Fruit fly (Drosophila melanogaster): ENCODE measurements around the gene beta-PheRS.
A peak's percentile ranks its signal among the peaks of the same experiment; 100 is the strongest.

DNA sequence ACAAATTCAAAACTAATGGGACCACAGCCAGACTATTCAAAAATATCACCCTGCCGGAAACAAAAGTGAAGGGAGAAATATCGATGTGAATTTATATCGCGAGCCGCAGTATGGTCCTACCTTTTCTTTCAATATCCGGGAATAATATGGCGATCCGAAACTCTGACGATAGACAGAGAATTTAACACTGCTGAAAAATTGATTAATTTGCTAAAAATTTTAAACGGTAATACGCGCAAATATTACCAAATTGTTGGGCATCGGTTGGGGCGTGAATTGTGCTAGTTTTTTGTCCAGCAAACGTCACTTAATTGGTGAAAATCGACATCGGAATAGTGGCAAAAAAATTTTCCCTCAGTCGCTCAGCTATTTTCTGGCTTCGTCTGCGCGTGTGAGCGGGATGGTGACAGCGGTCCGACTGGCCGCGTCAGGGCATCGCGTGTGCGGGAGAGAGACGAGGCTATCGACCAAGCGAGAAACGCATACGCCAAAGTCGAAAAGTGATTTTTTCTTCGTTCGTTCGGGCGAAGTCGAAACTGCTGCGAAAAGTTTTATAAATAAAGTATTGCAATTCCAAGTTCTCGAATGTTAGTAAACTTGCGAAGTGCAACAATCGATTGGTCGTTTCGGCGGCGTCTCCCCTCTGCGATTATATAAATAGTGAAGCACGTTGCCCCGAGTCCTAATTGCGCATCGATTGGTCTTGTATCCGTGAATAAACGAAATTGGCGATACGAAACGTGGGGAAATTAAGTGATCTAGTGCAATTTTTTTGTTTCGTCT, 21.9 kb downstream of the beta-PheRS start, which contains the start of gene mask:
- no peak for TF ChIP-seq psq (GFP tag; optimal IDR thresholded peaks at IDR 0.05)
- TF ChIP-seq Abd-B (GFP tag; optimal IDR thresholded peaks at IDR 0.05): no peak
- TF ChIP-seq GATAd (GFP tag; optimal IDR thresholded peaks at IDR 0.05): no peak
- peak; percentile 72 for TF ChIP-seq OdsH (GFP tag; optimal IDR thresholded peaks at IDR 0.05)
- no peak for TF ChIP-seq usp (GFP tag; optimal IDR thresholded peaks at IDR 0.05)
- TF ChIP-seq Hr78 (GFP tag; optimal IDR thresholded peaks at IDR 0.05): no peak
- peak; percentile 50 for TF ChIP-seq ey (GFP tag; optimal IDR thresholded peaks at IDR 0.05)
- TF ChIP-seq Jra (GFP tag; optimal IDR thresholded peaks at IDR 0.05): peak; percentile 73
- TF ChIP-seq Rel (GFP tag; optimal IDR thresholded peaks at IDR 0.05): no peak
- peak; percentile 40 for TF ChIP-seq Rel (tag; optimal IDR thresholded peaks at IDR 0.05)
- peak; percentile 67 for TF ChIP-seq HLH106 (tag; optimal IDR thresholded peaks at IDR 0.05)
- TF ChIP-seq Dif (GFP tag; optimal IDR thresholded peaks at IDR 0.05; ENCODE audit: partially characterized antibody): peak; percentile 8
- no peak for TF ChIP-seq pan (optimal IDR thresholded peaks at IDR 0.05)
